Fruit fly (Drosophila melanogaster): ENCODE results near the gene CG43350.

- TF ChIP-seq Sin3A (optimal IDR thresholded peaks at IDR 0.05) = no peak
- TF ChIP-seq psq (optimal IDR thresholded peaks at IDR 0.05) = no peak
- TF ChIP-seq h (optimal IDR thresholded peaks at IDR 0.05) = no peak
- no peak for TF ChIP-seq ttk (optimal IDR thresholded peaks at IDR 0.05)
- no peak for TF ChIP-seq insv (optimal IDR thresholded peaks at IDR 0.05)
- TF ChIP-seq Myc (optimal IDR thresholded peaks at IDR 0.05) = no peak
Measured at dm6 chr2L:9333300-9333876, 16.0 kb upstream of the CG43350 start, which contains the start of gene Eaat1.
